Worm (Caenorhabditis elegans) whole organism, L1 larva: ENCODE measurements around the gene str-134.

Source experiments
- aha-1 ChIP-seq: fragments of 150-350 bp; optimal IDR thresholded peaks from 2 replicates; lab custom pipeline; 2014; ENCODE audit warnings: missing biosample characterization, missing genetic modification characterization
- alr-1 ChIP-seq: fragments of 200-800 bp; sonication (Bioruptor generic); optimal IDR thresholded peaks from 2 replicates; lab custom pipeline; 2018; ENCODE audit warnings: borderline replicate concordance, mild to moderate bottlenecking, missing genetic modification characterization, missing compliant biosample characterization
- aly-2 ChIP-seq: fragments of 150-350 bp; optimal IDR thresholded peaks from 2 replicates; lab custom pipeline; 2014; ENCODE audit warnings: missing biosample characterization, missing genetic modification characterization
- lin-13 ChIP-seq: fragments of 150-350 bp; optimal IDR thresholded peaks from 2 replicates; lab custom pipeline; 2014; ENCODE audit warnings: missing biosample characterization, missing genetic modification reagents, missing genetic modification characterization
- nhr-11 ChIP-seq: fragments of 150-350 bp; optimal IDR thresholded peaks from 2 replicates; lab custom pipeline; 2014; ENCODE audit warnings: missing biosample characterization, missing genetic modification characterization
- nhr-12 ChIP-seq: sonication (generic microtip); optimal IDR thresholded peaks from 2 replicates; lab custom pipeline; 2017; ENCODE audit warnings: missing biosample characterization, missing genetic modification characterization
- nhr-90 ChIP-seq: sonication (generic microtip); optimal IDR thresholded peaks from 2 replicates; lab custom pipeline; 2016; ENCODE audit warnings: mild to moderate bottlenecking, missing genetic modification characterization, missing compliant biosample characterization; ENCODE audit not compliant: poor library complexity
- pqm-1 ChIP-seq: sonication (generic microtip); optimal IDR thresholded peaks from 3 replicates; lab custom pipeline; 2017; ENCODE audit warnings: missing biosample characterization, missing genetic modification characterization
- sup-37 ChIP-seq: fragments of 200-800 bp; sonication (Bioruptor generic); optimal IDR thresholded peaks from 2 replicates; lab custom pipeline; 2018; ENCODE audit warnings: mild to moderate bottlenecking, missing genetic modification characterization, missing compliant biosample characterization
- tbx-2 ChIP-seq: sonication (generic microtip); optimal IDR thresholded peaks from 2 replicates; lab custom pipeline; 2016; ENCODE audit warnings: missing genetic modification characterization, missing compliant biosample characterization
- unc-62 ChIP-seq: fragments of 150-350 bp; optimal IDR thresholded peaks from 2 replicates; lab custom pipeline; 2014; ENCODE audit warnings: missing biosample characterization, missing genetic modification reagents, missing genetic modification characterization
- unc-86 ChIP-seq: sonication (generic microtip); optimal IDR thresholded peaks from 2 replicates; lab custom pipeline; 2016; ENCODE audit warnings: missing genetic modification characterization, missing compliant biosample characterization

DNA sequence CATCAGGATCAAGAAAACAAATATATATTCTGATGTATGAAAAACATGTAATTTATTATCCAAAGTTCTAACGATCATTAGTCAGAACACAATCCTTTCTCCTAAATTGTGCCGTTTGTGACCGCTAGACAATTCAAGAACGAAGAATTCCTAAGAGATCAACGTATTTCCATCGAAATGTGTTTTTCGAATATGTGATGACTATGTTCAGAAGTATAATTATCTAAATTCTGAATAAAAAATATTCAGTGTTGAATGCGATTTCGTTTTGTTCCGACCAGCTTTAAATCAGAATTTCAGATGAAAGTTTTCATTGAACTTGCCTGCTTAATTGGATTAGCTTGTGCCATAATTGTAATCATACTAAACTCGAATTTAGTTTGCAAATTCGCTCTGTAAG, 41.2 kb upstream of the str-134 start, which contains the start of gene srbc-37:
- TF ChIP-seq nhr-12 (no peak), unc-86 (tag; lab: Kevin White, UChicago) (no peak), unc-62 (GFP tag; lab: Kevin White, UChicago) (no peak), nhr-90 (tag; lab: Kevin White, UChicago) (no peak), aha-1 (tag; lab: Kevin White, UChicago) (no peak), pqm-1 (tag; lab: Kevin White, UChicago) (no peak), alr-1 (tag; lab: Kevin White, UChicago) (no peak), tbx-2 (tag; lab: Kevin White, UChicago) (no peak), lin-13 (GFP tag; lab: Kevin White, UChicago) (no peak), sup-37 (GFP tag; lab: Kevin White, UChicago) (no peak), aly-2 (tag; lab: Kevin White, UChicago) (no peak), nhr-11 (no peak)
